Worm (Caenorhabditis elegans) whole organism, young adult: ENCODE measurements around the gene ifb-2.

Experiments used
- B0019.2 ChIP-seq: fragments of 200-800 bp; sonication (Bioruptor generic); conservative IDR thresholded peaks from 2 replicates; pipeline ENCODE4 v1.3.6; 2022; ENCODE audit warnings: missing genetic modification reagents, missing genetic modification characterization, missing compliant biosample characterization
- B0336.3 ChIP-seq: fragments of 200-800 bp; sonication (Bioruptor generic); IDR thresholded peaks from 2 replicates; pipeline ENCODE4 v1.3.6; 2022; ENCODE audit warnings: missing genetic modification characterization, missing compliant biosample characterization
- C06A6.2 ChIP-seq: fragments of 200-800 bp; sonication (Bioruptor generic); conservative IDR thresholded peaks from 2 replicates; pipeline ENCODE4 v1.3.6; 2022; ENCODE audit warnings: missing genetic modification characterization, missing compliant biosample characterization
- F22D6.2 ChIP-seq: sonication (generic microtip); optimal IDR thresholded peaks from 2 replicates; lab custom pipeline; 2016; ENCODE audit warnings: mild to moderate bottlenecking, missing genetic modification characterization, missing compliant biosample characterization
- F37B4.10 ChIP-seq: fragments of 200-800 bp; sonication (Bioruptor generic); IDR thresholded peaks from 2 replicates; pipeline ENCODE4 v1.3.6; 2022; ENCODE audit warnings: missing genetic modification characterization, missing compliant biosample characterization
- F39B2.1 ChIP-seq: fragments of 200-800 bp; sonication (Bioruptor generic); IDR thresholded peaks from 2 replicates; pipeline ENCODE4 v1.3.6; 2022; ENCODE audit warnings: missing genetic modification reagents, missing genetic modification characterization, missing compliant biosample characterization
- F57C9.4 ChIP-seq: sonication (generic microtip); optimal IDR thresholded peaks from 2 replicates; lab custom pipeline; 2017; ENCODE audit warnings: mild to moderate bottlenecking, missing genetic modification characterization, missing compliant biosample characterization
- T07F8.4 ChIP-seq: sonication (generic microtip); optimal IDR thresholded peaks from 2 replicates; lab custom pipeline; 2016; ENCODE audit warnings: mild to moderate bottlenecking, missing genetic modification characterization, moderate library complexity, missing compliant biosample characterization
- Y53G8AR.9 ChIP-seq: fragments of 200-800 bp; sonication (Bioruptor generic); conservative IDR thresholded peaks from 2 replicates; pipeline ENCODE4 v1.3.6; 2022; ENCODE audit warnings: missing genetic modification reagents, missing genetic modification characterization, missing compliant biosample characterization
- Y67H2A.10 ChIP-seq: fragments of 200-800 bp; sonication (Bioruptor generic); conservative IDR thresholded peaks from 2 replicates; pipeline ENCODE4 v1.3.6; 2022; ENCODE audit warnings: missing genetic modification reagents, missing genetic modification characterization, missing compliant biosample characterization
- Y79H2A.3 ChIP-seq: fragments of 200-800 bp; sonication (Bioruptor generic); conservative IDR thresholded peaks from 2 replicates; pipeline ENCODE4 v1.3.6; 2022; ENCODE audit warnings: missing genetic modification reagents, missing genetic modification characterization, missing compliant biosample characterization
- Y95B8A.8 ChIP-seq: fragments of 200-800 bp; sonication (Bioruptor generic); IDR thresholded peaks from 2 replicates; pipeline ENCODE4 v1.3.6; 2022; ENCODE audit warnings: missing genetic modification reagents, missing genetic modification characterization, missing compliant biosample characterization
- akir-1 ChIP-seq: fragments of 200-800 bp; sonication (Bioruptor generic); optimal IDR thresholded peaks from 2 replicates; lab custom pipeline; 2018; ENCODE audit warnings: mild to moderate bottlenecking, missing genetic modification characterization, moderate library complexity, missing compliant biosample characterization
- bed-2 ChIP-seq: fragments of 200-800 bp; sonication (Bioruptor generic); IDR thresholded peaks from 2 replicates; pipeline ENCODE4 v1.3.6; 2022; ENCODE audit warnings: missing genetic modification reagents, missing genetic modification characterization, missing compliant biosample characterization
- ccch-3 ChIP-seq: fragments of 200-800 bp; sonication (Bioruptor generic); optimal IDR thresholded peaks from 2 replicates; lab custom pipeline; 2018; ENCODE audit warnings: mild to moderate bottlenecking, missing genetic modification characterization, missing compliant biosample characterization
- ceh-100 ChIP-seq: fragments of 200-800 bp; sonication (Bioruptor generic); IDR thresholded peaks from 2 replicates; pipeline ENCODE4 v1.3.6; 2022; ENCODE audit warnings: missing genetic modification reagents, missing genetic modification characterization, missing compliant biosample characterization
- ceh-40 ChIP-seq: fragments of 200-800 bp; sonication (Bioruptor generic); IDR thresholded peaks from 2 replicates; pipeline ENCODE4 v1.3.6; 2022; ENCODE audit warnings: missing genetic modification characterization, missing compliant biosample characterization
- ceh-58 ChIP-seq: fragments of 200-800 bp; sonication (Bioruptor generic); IDR thresholded peaks from 2 replicates; pipeline ENCODE4 v1.3.6; 2022; ENCODE audit warnings: missing genetic modification characterization, missing compliant biosample characterization
- ceh-91 ChIP-seq: fragments of 200-800 bp; sonication (Bioruptor generic); IDR thresholded peaks from 2 replicates; pipeline ENCODE4 v1.3.6; 2022; ENCODE audit warnings: missing genetic modification reagents, missing genetic modification characterization, missing compliant biosample characterization
- dpff-1 ChIP-seq: sonication (generic microtip); optimal IDR thresholded peaks from 2 replicates; lab custom pipeline; 2017; ENCODE audit warnings: mild to moderate bottlenecking, missing genetic modification characterization, missing compliant biosample characterization
- dpl-1 ChIP-seq: fragments of 150-350 bp; optimal IDR thresholded peaks from 2 replicates; lab custom pipeline; 2014; ENCODE audit warnings: missing biosample characterization, missing genetic modification reagents, missing genetic modification characterization
- efl-1 ChIP-seq: fragments of 150-350 bp; optimal IDR thresholded peaks from 2 replicates; lab custom pipeline; 2014; ENCODE audit warnings: missing biosample characterization, missing genetic modification reagents, missing genetic modification characterization
- egl-18 ChIP-seq: fragments of 200-800 bp; sonication (Bioruptor generic); IDR thresholded peaks from 2 replicates; pipeline ENCODE4 v1.3.6; 2022; ENCODE audit warnings: missing genetic modification reagents, missing genetic modification characterization, missing compliant biosample characterization
- egrh-3 ChIP-seq: fragments of 200-800 bp; sonication (Bioruptor generic); IDR thresholded peaks from 2 replicates; pipeline ENCODE4 v1.3.6; 2022; ENCODE audit warnings: missing genetic modification reagents, missing genetic modification characterization, missing compliant biosample characterization
- ekl-4 ChIP-seq: fragments of 200-800 bp; sonication (Bioruptor generic); IDR thresholded peaks from 2 replicates; pipeline ENCODE4 v1.3.6; 2022; ENCODE audit warnings: missing genetic modification reagents, missing genetic modification characterization, missing compliant biosample characterization
- him-1 ChIP-seq: sonication (generic microtip); optimal IDR thresholded peaks from 2 replicates; lab custom pipeline; 2016; ENCODE audit warnings: missing genotype, missing genetic modification reagents, missing genetic modification characterization, missing compliant biosample characterization
- hlh-12 ChIP-seq: sonication (generic microtip); optimal IDR thresholded peaks from 2 replicates; lab custom pipeline; 2016; ENCODE audit warnings: missing genetic modification characterization, missing compliant biosample characterization
- hrde-1 ChIP-seq: sonication (generic microtip); optimal IDR thresholded peaks from 2 replicates; lab custom pipeline; 2016; ENCODE audit warnings: missing genetic modification characterization, mild to moderate bottlenecking, missing compliant biosample characterization, moderate library complexity, missing genotype, missing genetic modification reagents, borderline replicate concordance
- lin-54 ChIP-seq: fragments of 200-800 bp; sonication (Bioruptor generic); optimal IDR thresholded peaks from 2 replicates; lab custom pipeline; 2018; ENCODE audit warnings: mild to moderate bottlenecking, missing genetic modification characterization, missing compliant biosample characterization
- lir-1 ChIP-seq: fragments of 200-800 bp; sonication (Bioruptor generic); conservative IDR thresholded peaks from 2 replicates; pipeline ENCODE4 v1.3.6; 2022; ENCODE audit warnings: missing genetic modification reagents, missing genetic modification characterization, missing compliant biosample characterization
- lsl-1 ChIP-seq: fragments of 200-800 bp; sonication (Bioruptor generic); optimal IDR thresholded peaks from 2 replicates; lab custom pipeline; 2018; ENCODE audit warnings: mild to moderate bottlenecking, missing genetic modification characterization, moderate library complexity, missing compliant biosample characterization
- madf-6 ChIP-seq: fragments of 200-800 bp; sonication (Bioruptor generic); IDR thresholded peaks from 2 replicates; pipeline ENCODE4 v1.3.6; 2022; ENCODE audit warnings: missing genetic modification reagents, missing genetic modification characterization, missing compliant biosample characterization
- mcd-1 ChIP-seq: fragments of 200-800 bp; sonication (Bioruptor generic); IDR thresholded peaks from 2 replicates; pipeline ENCODE4 v1.3.6; 2022; ENCODE audit warnings: missing genetic modification reagents, missing genetic modification characterization, missing compliant biosample characterization
- mes-4 ChIP-seq: sonication (generic microtip); optimal IDR thresholded peaks from 2 replicates; lab custom pipeline; 2016; ENCODE audit warnings: missing genotype, missing genetic modification characterization, missing compliant biosample characterization
- mxl-1 ChIP-seq: sonication (generic microtip); optimal IDR thresholded peaks from 2 replicates; lab custom pipeline; 2016; ENCODE audit warnings: missing genetic modification characterization, missing compliant biosample characterization
- nhr-120 ChIP-seq: fragments of 200-800 bp; sonication (Bioruptor generic); IDR thresholded peaks from 2 replicates; pipeline ENCODE4 v1.3.6; 2022; ENCODE audit warnings: missing genetic modification characterization, missing compliant biosample characterization
- nhr-27 ChIP-seq: fragments of 200-800 bp; sonication (Bioruptor generic); optimal IDR thresholded peaks from 2 replicates; lab custom pipeline; 2018; ENCODE audit warnings: mild to moderate bottlenecking, missing genetic modification characterization, moderate library complexity, missing compliant biosample characterization
- nhr-90 ChIP-seq: sonication (generic microtip); optimal IDR thresholded peaks from 2 replicates; lab custom pipeline; 2016; ENCODE audit warnings: missing genotype, mild to moderate bottlenecking, missing genetic modification characterization, missing compliant biosample characterization
- pbrm-1 ChIP-seq: fragments of 200-800 bp; sonication (Bioruptor generic); IDR thresholded peaks from 2 replicates; pipeline ENCODE4 v1.3.6; 2022; ENCODE audit warnings: missing genetic modification reagents, missing genetic modification characterization, missing compliant biosample characterization
- pha-4 ChIP-seq: fragments of 150-350 bp; sonication (generic microtip); optimal IDR thresholded peaks from 2 replicates; lab custom pipeline; 2014; ENCODE audit warnings: missing biosample characterization, missing genetic modification reagents, missing genetic modification characterization
- snpc-4 ChIP-seq, 5 experiments: fragments of 150-350 bp in 1 of 5; sonication (generic microtip) in 4 of 5; optimal IDR thresholded peaks; 2 replicates each; lab custom pipeline; 2014 to 2018; ENCODE audit warnings: missing genetic modification characterization in 5 of 5, missing biosample characterization in 3 of 5, antibody characterized with exemption in 2 of 5, mild to moderate bottlenecking in 2 of 5, missing compliant biosample characterization in 2 of 5, missing genotype in 2 of 5, moderate library complexity in 2 of 5, missing genetic modification reagents in 1 of 5
- tbp1 ChIP-seq: fragments of 200-800 bp; sonication (Bioruptor generic); optimal IDR thresholded peaks from 2 replicates; lab custom pipeline; 2018; ENCODE audit warnings: mild to moderate bottlenecking, missing genetic modification characterization, missing compliant biosample characterization
- tbx-9 ChIP-seq: sonication (generic microtip); optimal IDR thresholded peaks from 2 replicates; lab custom pipeline; 2016; ENCODE audit warnings: borderline replicate concordance, missing genetic modification characterization, inconsistent platforms, missing compliant biosample characterization
- tlf-1 ChIP-seq: fragments of 200-800 bp; sonication (Bioruptor generic); optimal IDR thresholded peaks from 2 replicates; lab custom pipeline; 2018; ENCODE audit warnings: mild to moderate bottlenecking, missing genetic modification characterization, missing compliant biosample characterization
- unc-62 ChIP-seq: fragments of 150-350 bp; optimal IDR thresholded peaks from 2 replicates; lab custom pipeline; 2014; ENCODE audit warnings: missing biosample characterization, missing genetic modification reagents, missing genetic modification characterization
- xnd-1 ChIP-seq: sonication (generic microtip); optimal IDR thresholded peaks from 2 replicates; lab custom pipeline; 2016; ENCODE audit warnings: missing genotype, missing genetic modification reagents, missing genetic modification characterization, missing compliant biosample characterization
- zfh-2 ChIP-seq: fragments of 200-800 bp; sonication (Bioruptor generic); conservative IDR thresholded peaks from 2 replicates; pipeline ENCODE4 v1.3.6; 2022; ENCODE audit warnings: missing genetic modification reagents, missing genetic modification characterization, missing compliant biosample characterization
- ztf-26 ChIP-seq: sonication (generic microtip); optimal IDR thresholded peaks from 2 replicates; lab custom pipeline; 2017; ENCODE audit warnings: missing genetic modification characterization, missing compliant biosample characterization
- ztf-3 ChIP-seq: fragments of 200-800 bp; sonication (Bioruptor generic); optimal IDR thresholded peaks from 2 replicates; lab custom pipeline; 2018; ENCODE audit warnings: mild to moderate bottlenecking, missing genetic modification characterization, missing compliant biosample characterization

ifb-2 gene

DNA sequence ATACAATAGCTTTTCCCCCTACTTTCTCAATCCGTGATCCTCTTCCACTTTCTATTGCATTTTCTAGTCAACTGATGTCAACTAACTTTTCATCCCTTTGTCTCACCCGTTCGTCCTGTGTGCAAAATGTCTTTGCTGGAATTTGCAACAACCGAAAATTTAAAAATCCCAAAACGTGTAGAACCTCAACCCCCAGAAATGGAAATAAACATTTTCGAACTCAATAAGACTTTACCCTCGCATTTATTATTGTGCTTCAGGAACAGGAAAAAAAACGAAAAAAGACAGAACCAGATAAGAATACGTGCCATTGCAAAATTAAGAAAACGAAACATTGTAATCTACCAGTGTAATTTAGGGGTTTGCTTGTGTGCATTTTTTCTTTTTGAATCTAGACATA is 37.9 kb upstream of the ifb-2 start (continued):
- TF ChIP-seq Y95B8A.8 (GFP tag; lab: Robert Waterston, UW): peak; percentile 63; the same call in 1 of the 2 replicates
- no peak; the same call in 1 of the 2 replicates for TF ChIP-seq ceh-100 (GFP tag; lab: Robert Waterston, UW)
- no peak for TF ChIP-seq dpl-1 (GFP tag; lab: Kevin White, UChicago)
- TF ChIP-seq mxl-1 (tag; lab: Kevin White, UChicago): no peak
- no peak for TF ChIP-seq ztf-26 (tag; lab: Kevin White, UChicago)
- peak; percentile 40; the same call in 1 of the 2 replicates for TF ChIP-seq madf-6 (GFP tag; lab: Robert Waterston, UW)
- TF ChIP-seq nhr-27 (tag; lab: Kevin White, UChicago): no peak
- no peak for TF ChIP-seq pha-4 (tag; lab: Kevin White, UChicago)
- TF ChIP-seq Y79H2A.3 (GFP tag; lab: Robert Waterston, UW): no peak
- no peak for TF ChIP-seq C06A6.2 (GFP tag; lab: Robert Waterston, UW)
- no peak for TF ChIP-seq nhr-120 (GFP tag; lab: Robert Waterston, UW)
- TF ChIP-seq lin-54 (GFP tag; lab: Kevin White, UChicago): peak; percentile 20
- no peak for TF ChIP-seq Y67H2A.10 (GFP tag; lab: Robert Waterston, UW)
- TF ChIP-seq akir-1 (GFP tag; lab: Kevin White, UChicago): no peak
- TF ChIP-seq him-1: peak; percentile 3
- TF ChIP-seq B0019.2 (GFP tag; lab: Robert Waterston, UW): no peak
- no peak for TF ChIP-seq tlf-1 (GFP tag; lab: Kevin White, UChicago)
- no peak for TF ChIP-seq ceh-58
- TF ChIP-seq efl-1 (GFP tag; lab: Kevin White, UChicago): no peak
- TF ChIP-seq nhr-90 (tag; lab: Kevin White, UChicago): no peak
- TF ChIP-seq B0336.3 (GFP tag; lab: Robert Waterston, UW): peak; percentile 60; the same call in 1 of the 2 replicates
- peak; percentile 24 for TF ChIP-seq snpc-4 (GFP tag; optimal IDR thresholded peaks at IDR 0.05; lab: Kevin White, UChicago)
- peak in 1 of 4 experiments; percentile 30 for TF ChIP-seq snpc-4 (tag; optimal IDR thresholded peaks at IDR 0.05; lab: Kevin White, UChicago)
- no peak for TF ChIP-seq ceh-91 (GFP tag; lab: Robert Waterston, UW)
- TF ChIP-seq pbrm-1 (GFP tag; lab: Robert Waterston, UW): no peak
- peak; percentile 68 for TF ChIP-seq hrde-1 (tag; lab: Kevin White, UChicago)
- no peak for TF ChIP-seq bed-2 (GFP tag; lab: Robert Waterston, UW)
- TF ChIP-seq F37B4.10 (GFP tag; lab: Robert Waterston, UW): no peak
- no peak for TF ChIP-seq mcd-1 (GFP tag; lab: Robert Waterston, UW)

DNA sequence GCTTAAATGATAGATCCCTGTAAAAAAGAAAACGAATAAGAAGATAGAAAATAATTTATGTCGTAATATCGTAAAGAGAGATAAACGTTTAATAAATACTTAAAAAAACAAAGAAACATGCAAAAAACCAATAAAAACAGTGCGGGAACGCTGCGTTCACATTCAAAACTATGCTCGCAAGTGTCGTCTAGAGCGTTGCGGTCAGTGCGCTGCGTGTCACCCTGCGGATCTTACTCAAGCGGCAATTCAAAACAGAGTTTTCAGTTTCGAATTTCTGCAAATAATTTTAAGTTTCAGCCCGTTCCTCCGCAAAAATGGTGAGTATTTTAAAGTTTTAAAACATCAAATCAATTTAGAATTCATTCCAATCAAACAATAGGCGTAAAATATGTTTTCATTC is 35.2 kb upstream of the ifb-2 start, which contains the start of the genes tiar-1 and lelo-4:
TSS of gene tiar-1 (minus strand) at position 17 of the 400 bp plus-strand sequence.
TSS of gene lelo-4 (plus strand) at position 118 of the 400 bp plus-strand sequence.
- no peak for TF ChIP-seq egrh-3
- no peak for TF ChIP-seq akir-1 (GFP tag; lab: Kevin White, UChicago)
- TF ChIP-seq F22D6.2: no peak
- TF ChIP-seq ekl-4 (GFP tag; lab: Robert Waterston, UW): 0 out of 2 replicates have a peak, but pooled peaks have one; percentile 31
- TF ChIP-seq F57C9.4: no peak
- peak; percentile 14 for TF ChIP-seq lsl-1 (GFP tag; lab: Kevin White, UChicago)
- TF ChIP-seq mcd-1 (GFP tag; lab: Robert Waterston, UW): 0 out of 2 replicates have a peak, but pooled peaks have one; percentile 45
- TF ChIP-seq egl-18 (GFP tag; lab: Robert Waterston, UW): no peak
- TF ChIP-seq ccch-3: no peak
- TF ChIP-seq lir-1 (GFP tag; lab: Robert Waterston, UW): no peak
- no peak for TF ChIP-seq ztf-3 (GFP tag; lab: Kevin White, UChicago)
- TF ChIP-seq Y53G8AR.9: no peak
- TF ChIP-seq xnd-1 (tag; lab: Kevin White, UChicago): no peak
- TF ChIP-seq tbx-9 (tag; lab: Kevin White, UChicago): no peak
- no peak for TF ChIP-seq mes-4 (tag; lab: Kevin White, UChicago)
- no peak for TF ChIP-seq dpff-1 (tag; lab: Kevin White, UChicago)
- no peak for TF ChIP-seq T07F8.4 (tag; lab: Kevin White, UChicago)
- TF ChIP-seq F39B2.1 (GFP tag; lab: Robert Waterston, UW): no peak
- no peak for TF ChIP-seq ceh-40 (GFP tag; lab: Robert Waterston, UW)
- no peak for TF ChIP-seq zfh-2
- TF ChIP-seq hlh-12 (tag; lab: Kevin White, UChicago): no peak
- no peak for TF ChIP-seq unc-62 (GFP tag; lab: Kevin White, UChicago)
- TF ChIP-seq tbp1 (GFP tag; lab: Kevin White, UChicago): peak; percentile 16
